Worm (Caenorhabditis elegans): Measurements from ENCODE around the gene dkc-1.

dkc-1 gene

DNA sequence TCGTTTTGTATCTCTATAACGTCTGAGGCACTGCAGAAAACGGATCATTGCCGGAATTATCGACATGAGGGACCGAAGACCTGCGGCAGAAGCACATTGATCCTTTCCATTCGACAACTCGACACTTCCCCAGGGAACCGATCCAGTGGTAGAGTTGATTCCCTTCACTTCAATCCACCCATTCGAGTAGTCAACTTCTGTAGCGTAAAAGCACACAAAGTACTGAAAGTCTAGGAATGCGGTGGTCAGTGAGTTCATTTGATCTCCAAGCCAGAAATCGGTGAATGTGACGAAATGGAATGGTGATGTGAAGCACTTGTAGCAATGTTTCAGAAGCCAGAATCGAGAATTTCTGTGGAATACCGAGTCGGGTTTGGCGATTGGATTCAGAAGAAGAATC is 43.7 kb upstream of the dkc-1 start:
- TF ChIP-seq lim-6 (tag; optimal IDR thresholded peaks at IDR 0.05), result no peak
- no peak for TF ChIP-seq elt-2 (tag; optimal IDR thresholded peaks at IDR 0.05)
- TF ChIP-seq lin-11 (tag; optimal IDR thresholded peaks at IDR 0.05), result no peak
- TF ChIP-seq odd-2 (tag; optimal IDR thresholded peaks at IDR 0.05), result no peak
- TF ChIP-seq hlh-8 (tag; optimal IDR thresholded peaks at IDR 0.05), result no peak
- no peak for TF ChIP-seq fkh-10 (GFP tag; optimal IDR thresholded peaks at IDR 0.05)
- TF ChIP-seq zip-5 (tag; optimal IDR thresholded peaks at IDR 0.05), result no peak
- no peak for TF ChIP-seq K02D7.2 (tag; optimal IDR thresholded peaks at IDR 0.05)
- TF ChIP-seq F13H6.1 (tag; optimal IDR thresholded peaks at IDR 0.05), result no peak
- TF ChIP-seq hlh-15 (tag; optimal IDR thresholded peaks at IDR 0.05), result no peak
- TF ChIP-seq ama-1 (optimal IDR thresholded peaks at IDR 0.05), result no peak
- TF ChIP-seq Y22D7AL.16 (tag; optimal IDR thresholded peaks at IDR 0.05), result no peak
- TF ChIP-seq sox-2 (GFP tag; IDR thresholded peaks at IDR 0.05), result no peak
- no peak for TF ChIP-seq ceh-45 (GFP tag; IDR thresholded peaks at IDR 0.05)
- TF ChIP-seq pax-1 (tag; optimal IDR thresholded peaks at IDR 0.05), result no peak
- TF ChIP-seq K09A11.1 (tag; optimal IDR thresholded peaks at IDR 0.05; ENCODE audit: insufficient read depth), result no peak
- TF ChIP-seq nhr-232 (tag; optimal IDR thresholded peaks at IDR 0.05), result no peak

DNA sequence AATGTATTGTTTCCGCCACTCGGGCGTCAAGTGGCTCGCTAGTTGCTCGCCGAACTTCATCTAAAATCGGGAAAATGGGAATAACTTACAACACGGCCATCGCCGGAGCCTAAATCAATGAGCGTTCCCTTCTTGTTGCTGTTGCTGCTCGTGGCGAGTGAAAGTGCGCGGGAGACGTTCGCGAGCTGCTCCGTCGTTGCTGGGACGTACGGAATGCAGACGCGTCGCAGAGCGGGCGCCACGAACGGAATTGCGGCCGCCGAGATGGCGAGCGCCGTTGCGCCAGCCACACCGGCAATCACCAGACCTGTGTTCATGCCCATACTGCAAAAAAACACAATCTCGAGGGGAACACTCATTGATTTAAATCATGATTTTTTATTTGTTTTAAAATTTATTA is 41.7 kb upstream of the dkc-1 start:
- TF ChIP-seq C08G9.2 (tag; optimal IDR thresholded peaks at IDR 0.05), result no peak
- no peak for TF ChIP-seq ceh-45 (GFP tag; IDR thresholded peaks at IDR 0.05)
- TF ChIP-seq unc-42 (tag; optimal IDR thresholded peaks at IDR 0.05), result no peak
- TF ChIP-seq unc-3 (GFP tag; conservative IDR thresholded peaks at IDR 0.05), result no peak
- TF ChIP-seq unc-3 (tag; optimal IDR thresholded peaks at IDR 0.05), result no peak
- no peak for TF ChIP-seq pha-2 (tag; optimal IDR thresholded peaks at IDR 0.05)
- TF ChIP-seq ceh-30 (tag; optimal IDR thresholded peaks at IDR 0.05), result no peak
- TF ChIP-seq dve-1 (tag; optimal IDR thresholded peaks at IDR 0.05), result no peak
- TF ChIP-seq K02D7.2 (tag; optimal IDR thresholded peaks at IDR 0.05), result no peak
- no peak for TF ChIP-seq pat-9 (tag; optimal IDR thresholded peaks at IDR 0.05)

DNA sequence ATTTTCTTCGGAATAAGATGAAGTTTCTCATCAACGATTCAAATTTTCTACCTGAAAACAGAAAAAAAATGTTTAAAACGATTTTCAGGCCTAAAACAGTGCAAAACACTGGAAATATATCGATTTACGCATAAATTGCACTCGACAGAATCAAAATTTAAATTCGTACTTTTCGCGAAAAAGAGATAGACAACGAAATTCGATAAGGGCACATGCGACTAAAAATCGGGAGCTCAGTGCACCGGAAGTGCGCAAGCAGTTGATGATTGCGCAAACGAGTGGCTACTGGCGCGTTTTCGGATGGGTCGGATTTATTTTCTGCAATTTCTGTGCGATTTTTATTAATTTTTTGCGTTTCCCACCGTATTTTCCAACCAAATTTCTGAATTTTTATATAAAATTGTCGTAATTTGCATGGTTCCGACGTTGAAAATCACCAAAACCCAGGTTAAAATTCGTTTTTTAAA is 41.2 kb upstream of the dkc-1 start, which contains the start of the genes Y39A1A.21 and Y39A1A.22:
Gene Y39A1A.21, minus strand, starts transcription at position 51 of the 467 bp plus-strand sequence.
Gene Y39A1A.22, minus strand, starts transcription at position 57 of the 467 bp plus-strand sequence.
- TF ChIP-seq unc-55 (GFP tag; optimal IDR thresholded peaks at IDR 0.05) (no peak), pha-4 (tag; optimal IDR thresholded peaks at IDR 0.05) (no peak), fkh-6 (tag; optimal IDR thresholded peaks at IDR 0.05) (no peak), unc-3 (GFP tag; conservative IDR thresholded peaks at IDR 0.05) (no peak), unc-3 (tag; optimal IDR thresholded peaks at IDR 0.05) (no peak), pag-3 (tag; optimal IDR thresholded peaks at IDR 0.05; ENCODE audit: borderline replicate concordance) (no peak), ceh-22 (tag; optimal IDR thresholded peaks at IDR 0.05) (no peak), rnt-1 (tag; optimal IDR thresholded peaks at IDR 0.05) (no peak), syd-9 (tag; optimal IDR thresholded peaks at IDR 0.05) (no peak), mec-3 (tag; optimal IDR thresholded peaks at IDR 0.05; ENCODE audit: borderline replicate concordance) (no peak), gmeb-2 (tag; optimal IDR thresholded peaks at IDR 0.05) (peak; percentile 40), ceh-2 (tag; optimal IDR thresholded peaks at IDR 0.05) (no peak), hlh-30 (tag; optimal IDR thresholded peaks at IDR 0.05; ENCODE audit: insufficient read depth) (peak; percentile 8), npax-4 (tag; optimal IDR thresholded peaks at IDR 0.05) (no peak), unc-86 (tag; optimal IDR thresholded peaks at IDR 0.05) (peak; percentile 32), fkh-10 (GFP tag; optimal IDR thresholded peaks at IDR 0.05) (peak; percentile 70), pax-1 (tag; optimal IDR thresholded peaks at IDR 0.05) (no peak), sox-2 (GFP tag; IDR thresholded peaks at IDR 0.05) (no peak), ceh-31 (tag; optimal IDR thresholded peaks at IDR 0.05) (peak; percentile 59), ets-4 (tag; optimal IDR thresholded peaks at IDR 0.05) (no peak), pha-2 (tag; optimal IDR thresholded peaks at IDR 0.05) (no peak), K09A11.1 (tag; optimal IDR thresholded peaks at IDR 0.05; ENCODE audit: insufficient read depth) (no peak), nhr-11 (tag; optimal IDR thresholded peaks at IDR 0.05) (no peak), fax-1 (tag; optimal IDR thresholded peaks at IDR 0.05) (no peak), tbx-2 (tag; optimal IDR thresholded peaks at IDR 0.05) (peak; percentile 63), hlh-13 (GFP tag; optimal IDR thresholded peaks at IDR 0.05) (peak; percentile 8), eyg-1 (tag; optimal IDR thresholded peaks at IDR 0.05) (no peak), ceh-9 (tag; optimal IDR thresholded peaks at IDR 0.05) (no peak), F13H6.1 (tag; optimal IDR thresholded peaks at IDR 0.05) (no peak), lim-6 (tag; optimal IDR thresholded peaks at IDR 0.05) (no peak), ceh-45 (GFP tag; IDR thresholded peaks at IDR 0.05) (no peak), hlh-6 (tag; optimal IDR thresholded peaks at IDR 0.05) (no peak), pros-1 (tag; optimal IDR thresholded peaks at IDR 0.05) (no peak), Y22D7AL.16 (tag; optimal IDR thresholded peaks at IDR 0.05) (no peak), elt-2 (tag; optimal IDR thresholded peaks at IDR 0.05) (peak; percentile 75), ceh-19 (GFP tag; optimal IDR thresholded peaks at IDR 0.05) (no peak)

Data from whole organism, late embryonic.